Fruit fly (Drosophila melanogaster) whole organism, embryonic: ENCODE data around the gene sll.

Source experiments
- Awh ChIP-seq: fragments of 200-800 bp; sonication (Bioruptor generic); IDR thresholded peaks from 2 replicates; pipeline ENCODE4, ENCODE4 v1.3.6; 2022; ENCODE audit warnings: missing biosample characterization, missing genetic modification characterization
- B-H2 ChIP-seq: fragments of 200-800 bp; sonication (Bioruptor generic); optimal IDR thresholded peaks from 2 replicates; lab custom pipeline; 2018; ENCODE audit warnings: missing biosample characterization, mild to moderate bottlenecking, missing genetic modification characterization
- Blimp-1 ChIP-seq: fragments of 200-800 bp; sonication (Bioruptor generic); optimal IDR thresholded peaks from 3 replicates; lab custom pipeline; 2018; ENCODE audit warnings: missing biosample characterization, missing genetic modification characterization, mild to moderate bottlenecking, moderate library complexity, missing genetic modification reagents
- CG11504 ChIP-seq: fragments of 200-800 bp; sonication (Bioruptor generic); optimal IDR thresholded peaks from 3 replicates; lab custom pipeline; 2019; ENCODE audit warnings: missing biosample characterization, mild to moderate bottlenecking, missing genetic modification characterization, moderate library complexity
- CG11695 ChIP-seq: fragments of 200-800 bp; sonication (Bioruptor generic); IDR thresholded peaks from 3 replicates; pipeline ENCODE4 v1.3.6; 2022; ENCODE audit warnings: missing biosample characterization, missing genetic modification characterization
- CG13123 ChIP-seq: fragments of 200-800 bp; sonication (Bioruptor generic); optimal IDR thresholded peaks from 2 replicates; lab custom pipeline; 2016; ENCODE audit warnings: missing biosample characterization, missing genetic modification characterization
- CG14710 ChIP-seq: fragments of 200-800 bp; sonication (Bioruptor generic); optimal IDR thresholded peaks from 3 replicates; lab custom pipeline; 2019; ENCODE audit warnings: missing biosample characterization, mild to moderate bottlenecking, missing genetic modification characterization, moderate library complexity
- CG14860 ChIP-seq: fragments of 200-800 bp; sonication (Bioruptor generic); IDR thresholded peaks from 3 replicates; pipeline ENCODE4 v1.3.6; 2022; ENCODE audit warnings: missing biosample characterization, missing genetic modification characterization; ENCODE audit not compliant: partially characterized antibody
- CG1647 ChIP-seq: fragments of 200-800 bp; sonication (Bioruptor generic); optimal IDR thresholded peaks from 3 replicates; lab custom pipeline; 2016; ENCODE audit warnings: missing biosample characterization, missing genetic modification characterization
- CG17361 ChIP-seq: fragments of 200-800 bp; sonication (Bioruptor generic); IDR thresholded peaks from 3 replicates; pipeline ENCODE4 v1.3.6; 2022; ENCODE audit warnings: missing biosample characterization, missing genetic modification characterization
- CG17568 ChIP-seq: fragments of 200-800 bp; sonication (Bioruptor generic); optimal IDR thresholded peaks from 2 replicates; lab custom pipeline; 2018; ENCODE audit warnings: missing biosample characterization, mild to moderate bottlenecking, missing genetic modification characterization, moderate library complexity
- CG17612 ChIP-seq: fragments of 200-800 bp; sonication (Bioruptor generic); IDR thresholded peaks from 2 replicates; pipeline ENCODE4 v1.3.6; 2022; ENCODE audit warnings: missing biosample characterization, missing genetic modification characterization
- CG1832 ChIP-seq: fragments of 200-800 bp; sonication (Bioruptor generic); optimal IDR thresholded peaks from 2 replicates; lab custom pipeline; 2017; ENCODE audit warnings: missing biosample characterization, mild to moderate bottlenecking, missing genetic modification characterization, inconsistent platforms
- CG31365 ChIP-seq: fragments of 200-800 bp; sonication (Bioruptor generic); optimal IDR thresholded peaks from 2 replicates; lab custom pipeline; 2018; ENCODE audit warnings: missing biosample characterization, mild to moderate bottlenecking, missing genetic modification characterization
- CG4360 ChIP-seq: fragments of 200-800 bp; sonication (Bioruptor generic); IDR thresholded peaks from 2 replicates; pipeline ENCODE4 v1.3.6; 2022; ENCODE audit warnings: missing biosample characterization, missing genetic modification characterization
- CG4424 ChIP-seq: fragments of 200-800 bp; sonication (Bioruptor generic); optimal IDR thresholded peaks from 3 replicates; lab custom pipeline; 2016; ENCODE audit warnings: missing biosample characterization, missing genetic modification characterization
- CG4820 ChIP-seq: fragments of 200-800 bp; sonication (Bioruptor generic); optimal IDR thresholded peaks from 3 replicates; lab custom pipeline; 2016; ENCODE audit warnings: missing biosample characterization, missing genetic modification characterization
- CG4854 ChIP-seq: fragments of 200-800 bp; sonication (Bioruptor generic); optimal IDR thresholded peaks from 2 replicates; lab custom pipeline; 2016; ENCODE audit warnings: missing biosample characterization, missing genetic modification characterization, inconsistent platforms
- CG5245 ChIP-seq: fragments of 200-800 bp; sonication (Bioruptor generic); optimal IDR thresholded peaks from 3 replicates; lab custom pipeline; 2016; ENCODE audit warnings: missing biosample characterization, missing genetic modification characterization
- CG6683 ChIP-seq: fragments of 200-800 bp; sonication (Bioruptor generic); optimal IDR thresholded peaks from 2 replicates; lab custom pipeline; 2017; ENCODE audit warnings: missing biosample characterization, mild to moderate bottlenecking, missing genetic modification characterization, missing genetic modification reagents
- CG6765 ChIP-seq: fragments of 200-800 bp; sonication (Bioruptor generic); optimal IDR thresholded peaks from 3 replicates; lab custom pipeline; 2017; ENCODE audit warnings: missing biosample characterization, mild to moderate bottlenecking, missing genetic modification characterization
- CG6813 ChIP-seq: fragments of 200-800 bp; sonication (Bioruptor generic); optimal IDR thresholded peaks from 2 replicates; lab custom pipeline; 2017; ENCODE audit warnings: missing biosample characterization, missing genetic modification characterization, mild to moderate bottlenecking, moderate library complexity, missing genetic modification reagents
- CG7839 ChIP-seq: fragments of 200-800 bp; sonication (Bioruptor generic); optimal IDR thresholded peaks from 3 replicates; lab custom pipeline; 2018; ENCODE audit warnings: missing biosample characterization, mild to moderate bottlenecking, missing genetic modification characterization, moderate library complexity
- CTCF ChIP-seq: fragments of 200-800 bp; sonication (Bioruptor generic); optimal IDR thresholded peaks from 2 replicates; lab custom pipeline; 2017; ENCODE audit warnings: missing biosample characterization, mild to moderate bottlenecking, missing genetic modification characterization, moderate library complexity
- Dfd ChIP-seq, 2 experiments: fragments of >200 bp; optimal IDR thresholded peaks; 2 replicates each; lab custom pipeline; 2017; ENCODE audit warnings: missing biosample characterization in 2 of 2, missing genetic modification characterization in 2 of 2
- Doc2 ChIP-seq: fragments of 200-800 bp; sonication (Bioruptor generic); IDR thresholded peaks from 2 replicates; pipeline ENCODE4 v1.3.6; 2022; ENCODE audit warnings: missing biosample characterization, missing genetic modification characterization
- Dp ChIP-seq: fragments of 200-800 bp; sonication (Bioruptor generic); optimal IDR thresholded peaks from 2 replicates; lab custom pipeline; 2018; ENCODE audit warnings: missing biosample characterization, mild to moderate bottlenecking, missing genetic modification characterization, moderate library complexity
- Ets97D ChIP-seq: fragments of 200-800 bp; sonication (Bioruptor generic); optimal IDR thresholded peaks from 3 replicates; lab custom pipeline; 2016; ENCODE audit warnings: missing biosample characterization, missing genetic modification characterization
- Gsc ChIP-seq: fragments of 200-800 bp; sonication (Bioruptor generic); IDR thresholded peaks from 2 replicates; pipeline ENCODE4 v1.3.6; 2022; ENCODE audit warnings: missing biosample characterization, missing genetic modification characterization
- HmgZ ChIP-seq: fragments of 200-800 bp; sonication (Bioruptor generic); optimal IDR thresholded peaks from 2 replicates; lab custom pipeline; 2018; ENCODE audit warnings: missing biosample characterization, mild to moderate bottlenecking, missing genetic modification characterization
- MBD-R2 ChIP-seq: fragments of 200-800 bp; sonication (Bioruptor generic); IDR thresholded peaks from 2 replicates; pipeline ENCODE4 v1.3.6; 2022; ENCODE audit warnings: missing biosample characterization, missing genetic modification characterization
- Mes4 ChIP-seq: fragments of 200-800 bp; sonication (Bioruptor generic); optimal IDR thresholded peaks from 2 replicates; lab custom pipeline; 2016; ENCODE audit warnings: missing biosample characterization, missing genetic modification characterization
- NK7.1 ChIP-seq: fragments of 200-800 bp; sonication (Bioruptor generic); optimal IDR thresholded peaks from 3 replicates; lab custom pipeline; 2016; ENCODE audit warnings: missing biosample characterization, missing genetic modification characterization
- Oli ChIP-seq: fragments of 200-800 bp; sonication (Bioruptor generic); optimal IDR thresholded peaks from 2 replicates; lab custom pipeline; 2018; ENCODE audit warnings: missing biosample characterization, mild to moderate bottlenecking, missing genetic modification characterization, moderate library complexity
- Poxn ChIP-seq: fragments of 200-800 bp; sonication (Bioruptor generic); IDR thresholded peaks from 2 replicates; pipeline ENCODE4 v1.3.6; 2022; ENCODE audit warnings: missing biosample characterization, missing genetic modification characterization
- Ptx1 ChIP-seq: fragments of 200-800 bp; sonication (Bioruptor generic); IDR thresholded peaks from 2 replicates; pipeline ENCODE4 v1.3.6; 2022; ENCODE audit warnings: missing biosample characterization, missing genetic modification characterization
- Sox102F ChIP-seq: fragments of 200-800 bp; sonication (Bioruptor generic); optimal IDR thresholded peaks from 2 replicates; lab custom pipeline; 2018; ENCODE audit warnings: missing biosample characterization, mild to moderate bottlenecking, missing genetic modification characterization, moderate library complexity
- abd-A ChIP-seq: fragments of 200-800 bp; sonication (Bioruptor generic); optimal IDR thresholded peaks from 3 replicates; lab custom pipeline; 2019; ENCODE audit warnings: missing biosample characterization, mild to moderate bottlenecking, missing genetic modification characterization, moderate library complexity
- ato ChIP-seq: fragments of 200-800 bp; sonication (Bioruptor generic); IDR thresholded peaks from 2 replicates; pipeline ENCODE4 v1.3.6; 2022; ENCODE audit warnings: missing biosample characterization, missing genetic modification characterization; ENCODE audit not compliant: partially characterized antibody
- bowl ChIP-seq: fragments of 200-800 bp; sonication (Bioruptor generic); IDR thresholded peaks from 2 replicates; pipeline ENCODE4 v1.3.6; 2022; ENCODE audit warnings: missing biosample characterization, missing genetic modification characterization
- br ChIP-seq: fragments of >200 bp; optimal IDR thresholded peaks from 2 replicates; lab custom pipeline; 2017
- cg ChIP-seq: fragments of 200-800 bp; sonication (Bioruptor generic); optimal IDR thresholded peaks from 3 replicates; lab custom pipeline; 2019; ENCODE audit warnings: missing biosample characterization, mild to moderate bottlenecking, missing genetic modification characterization, moderate library complexity
- chm ChIP-seq: fragments of 200-800 bp; sonication (Bioruptor generic); IDR thresholded peaks from 2 replicates; pipeline ENCODE4 v1.3.6; 2022; ENCODE audit warnings: missing biosample characterization, missing genetic modification characterization
- cwo ChIP-seq: fragments of 200-800 bp; sonication (Bioruptor generic); optimal IDR thresholded peaks from 3 replicates; lab custom pipeline; 2017; ENCODE audit warnings: missing biosample characterization, missing genetic modification characterization, mild to moderate bottlenecking, moderate library complexity, missing genetic modification reagents
- gfzf ChIP-seq: fragments of 200-800 bp; sonication (Bioruptor generic); optimal IDR thresholded peaks from 2 replicates; lab custom pipeline; 2016; ENCODE audit warnings: missing biosample characterization, mild to moderate bottlenecking, missing genetic modification characterization, moderate library complexity
- insv ChIP-seq, 2 experiments: fragments of 200-800 bp; sonication (Bioruptor generic); optimal IDR thresholded peaks; 3 replicates each; lab custom pipeline; 2016 to 2018; ENCODE audit warnings: missing biosample characterization in 2 of 2, missing genetic modification characterization in 2 of 2
- ken ChIP-seq: fragments of 200-800 bp; sonication (Bioruptor generic); IDR thresholded peaks from 3 replicates; pipeline ENCODE4 v1.3.6; 2022; ENCODE audit warnings: missing biosample characterization, missing genetic modification characterization
- nmo ChIP-seq: fragments of 200-800 bp; sonication (Bioruptor generic); optimal IDR thresholded peaks from 2 replicates; lab custom pipeline; 2018; ENCODE audit warnings: missing biosample characterization, mild to moderate bottlenecking, missing genetic modification characterization, moderate library complexity
- oc ChIP-seq: fragments of 200-800 bp; sonication (Bioruptor generic); optimal IDR thresholded peaks from 2 replicates; lab custom pipeline; 2018; ENCODE audit warnings: missing biosample characterization, mild to moderate bottlenecking, missing genetic modification characterization, moderate library complexity
- tap ChIP-seq: fragments of 200-800 bp; optimal IDR thresholded peaks from 3 replicates; lab custom pipeline; 2019; ENCODE audit warnings: missing biosample characterization, mild to moderate bottlenecking, missing genetic modification characterization, moderate library complexity
- tx ChIP-seq: fragments of 200-800 bp; sonication (Bioruptor generic); optimal IDR thresholded peaks from 2 replicates; lab custom pipeline; 2016; ENCODE audit warnings: missing biosample characterization, missing genetic modification characterization
- vvl ChIP-seq: fragments of 200-800 bp; sonication (Bioruptor generic); IDR thresholded peaks from 2 replicates; pipeline ENCODE4 v1.3.6; 2022; ENCODE audit warnings: missing biosample characterization, missing genetic modification characterization
- zfh2 ChIP-seq: fragments of 200-800 bp; sonication (Bioruptor generic); optimal IDR thresholded peaks from 2 replicates; lab custom pipeline; 2016; ENCODE audit warnings: missing biosample characterization, missing genetic modification characterization

sll gene

DNA sequence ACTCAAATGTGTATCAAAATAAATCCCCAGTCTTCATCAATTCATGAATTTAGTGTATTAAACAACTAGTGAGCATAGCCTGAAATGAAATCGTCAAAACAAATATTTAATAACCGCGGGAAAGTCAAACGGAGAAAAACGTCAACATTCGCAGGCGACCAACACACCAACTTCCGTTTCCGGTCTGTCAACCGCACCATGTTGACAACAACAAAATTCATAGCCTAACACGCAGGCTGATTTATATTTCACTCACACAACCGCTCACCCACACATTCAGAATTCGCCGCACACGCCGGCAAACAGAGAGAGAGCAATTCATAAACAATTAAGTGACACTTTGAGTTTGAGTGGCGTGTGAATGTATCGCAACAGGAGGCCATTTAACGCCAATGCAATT lies 49.1 kb downstream of the sll start:
- TF ChIP-seq CG31365 (tag; lab: Kevin White, UChicago): peak; percentile 15
- no peak for TF ChIP-seq zfh2 (GFP tag; lab: Kevin White, UChicago)
- no peak for TF ChIP-seq CG17361
- TF ChIP-seq CG4360 (GFP tag; lab: Robert Waterston, UW): no peak
- no peak for TF ChIP-seq CG14860
- TF ChIP-seq MBD-R2: no peak
- no peak for TF ChIP-seq bowl
- no peak for TF ChIP-seq Blimp-1 (GFP tag; lab: Kevin White, UChicago)
- TF ChIP-seq Doc2 (GFP tag; lab: Robert Waterston, UW): no peak
- no peak for TF ChIP-seq CG11695 (GFP tag; lab: Robert Waterston, UW)
- TF ChIP-seq CG6683 (GFP tag; lab: Kevin White, UChicago): no peak
- TF ChIP-seq Dfd (GFP tag; optimal IDR thresholded peaks at IDR 0.05; lab: Kevin White, UChicago): no peak
- TF ChIP-seq CG14710 (tag; lab: Kevin White, UChicago): peak; percentile 28
- TF ChIP-seq oc (tag; lab: Kevin White, UChicago): no peak
- no peak for TF ChIP-seq CTCF
- no peak for TF ChIP-seq CG5245 (GFP tag; lab: Kevin White, UChicago)
- peak; percentile 5 for TF ChIP-seq Oli
- TF ChIP-seq ken (GFP tag; lab: Robert Waterston, UW): no peak
- 0 out of 2 replicates have a peak, but pooled peaks have one; percentile 20 for TF ChIP-seq vvl
- TF ChIP-seq gfzf (GFP tag; lab: Kevin White, UChicago): no peak
- no peak for TF ChIP-seq CG4854
- TF ChIP-seq CG17568 (GFP tag; lab: Kevin White, UChicago): peak; percentile 67
- TF ChIP-seq CG1832: no peak
- TF ChIP-seq br (lab: Kevin White, UChicago): no peak
- TF ChIP-seq B-H2: no peak
- TF ChIP-seq insv (GFP tag; optimal IDR thresholded peaks at IDR 0.05; lab: Kevin White, UChicago): no peak
- TF ChIP-seq Gsc (GFP tag; lab: Robert Waterston, UW): no peak
- no peak for TF ChIP-seq CG4820 (GFP tag; lab: Kevin White, UChicago)
- no peak for TF ChIP-seq Dp (GFP tag; lab: Kevin White, UChicago)
- TF ChIP-seq ato (GFP tag; lab: Robert Waterston, UW): no peak
- no peak for TF ChIP-seq Ptx1
- no peak for TF ChIP-seq CG6765 (GFP tag; lab: Kevin White, UChicago)
- TF ChIP-seq CG4424 (GFP tag; lab: Kevin White, UChicago): no peak
- TF ChIP-seq CG7839 (tag; lab: Kevin White, UChicago): no peak
- no peak for TF ChIP-seq tx (GFP tag; lab: Kevin White, UChicago)
- TF ChIP-seq Poxn (GFP tag; lab: Robert Waterston, UW): no peak
- TF ChIP-seq cg (GFP tag; lab: Kevin White, UChicago): peak; percentile 48
- no peak for TF ChIP-seq CG13123
- no peak for TF ChIP-seq NK7.1 (GFP tag; lab: Kevin White, UChicago)
- peak; percentile 15 for TF ChIP-seq CG11504
- peak; percentile 17 for TF ChIP-seq CG6813
- TF ChIP-seq Sox102F (GFP tag; lab: Kevin White, UChicago): no peak
- TF ChIP-seq tap (tag; lab: Kevin White, UChicago): peak; percentile 2
- peak; percentile 67 for TF ChIP-seq chm (GFP tag; lab: Robert Waterston, UW)
- TF ChIP-seq Ets97D (GFP tag; lab: Kevin White, UChicago): peak; percentile 96
- TF ChIP-seq CG1647 (GFP tag; lab: Kevin White, UChicago): no peak
- TF ChIP-seq CG17612 (GFP tag; lab: Robert Waterston, UW): no peak
- no peak for TF ChIP-seq Awh
- no peak for TF ChIP-seq abd-A (tag; lab: Kevin White, UChicago)
- TF ChIP-seq Mes4 (GFP tag; lab: Kevin White, UChicago): peak; percentile 17
- TF ChIP-seq cwo: no peak
- TF ChIP-seq HmgZ (tag; lab: Kevin White, UChicago): no peak
- TF ChIP-seq nmo: no peak
